Fruit fly (Drosophila melanogaster) whole organism, embryonic: Measurements from ENCODE around the gene ETHR.
A peak's percentile ranks its signal among the peaks of the same experiment; 100 is the strongest.

Experiments used
- Abd-B ChIP-seq: fragments of 200-800 bp; sonication (Bioruptor generic); optimal IDR thresholded peaks from 2 replicates; lab custom pipeline; 2018; ENCODE audit warnings: missing biosample characterization, mild to moderate bottlenecking, missing genetic modification characterization, moderate library complexity
- B-H2 ChIP-seq: fragments of 200-800 bp; sonication (Bioruptor generic); optimal IDR thresholded peaks from 2 replicates; lab custom pipeline; 2018; ENCODE audit warnings: missing biosample characterization, mild to moderate bottlenecking, missing genetic modification characterization
- Bteb2 ChIP-seq: fragments of 200-800 bp; sonication (Bioruptor generic); optimal IDR thresholded peaks from 2 replicates; lab custom pipeline; 2016; ENCODE audit warnings: missing biosample characterization, missing genetic modification characterization
- CG10147 ChIP-seq: fragments of 200-800 bp; sonication (Bioruptor generic); optimal IDR thresholded peaks from 2 replicates; lab custom pipeline; 2019; ENCODE audit warnings: missing biosample characterization, mild to moderate bottlenecking, missing genetic modification characterization, moderate library complexity
- CG12155 ChIP-seq: fragments of 200-800 bp; sonication (Bioruptor generic); optimal IDR thresholded peaks from 3 replicates; lab custom pipeline; 2016; ENCODE audit warnings: missing biosample characterization, missing genetic modification characterization
- CG12659 ChIP-seq: fragments of 200-800 bp; sonication (Bioruptor generic); optimal IDR thresholded peaks from 3 replicates; lab custom pipeline; 2017; ENCODE audit warnings: mild to moderate bottlenecking, missing biosample characterization, missing genetic modification reagents, missing genetic modification characterization
- CG13296 ChIP-seq: fragments of 200-800 bp; sonication (Bioruptor generic); optimal IDR thresholded peaks from 3 replicates; lab custom pipeline; 2018; ENCODE audit warnings: missing biosample characterization, mild to moderate bottlenecking, missing genetic modification characterization
- CG13424 ChIP-seq: fragments of 200-800 bp; sonication (Bioruptor generic); optimal IDR thresholded peaks from 2 replicates; lab custom pipeline; 2019; ENCODE audit warnings: missing biosample characterization, mild to moderate bottlenecking, missing genetic modification characterization, moderate library complexity
- CG13775 ChIP-seq: fragments of 200-800 bp; sonication (Bioruptor generic); optimal IDR thresholded peaks from 3 replicates; lab custom pipeline; 2017; ENCODE audit warnings: missing biosample characterization, mild to moderate bottlenecking, missing genetic modification characterization
- CG15011 ChIP-seq: fragments of 200-800 bp; sonication (Bioruptor generic); optimal IDR thresholded peaks from 3 replicates; lab custom pipeline; 2018; ENCODE audit warnings: missing biosample characterization, mild to moderate bottlenecking, missing genetic modification characterization
- CG17385 ChIP-seq: fragments of 200-800 bp; sonication (Bioruptor generic); optimal IDR thresholded peaks from 3 replicates; lab custom pipeline; 2018; ENCODE audit warnings: missing biosample characterization, mild to moderate bottlenecking, missing genetic modification characterization
- CG18011 ChIP-seq: fragments of 200-800 bp; sonication (Bioruptor generic); optimal IDR thresholded peaks from 2 replicates; lab custom pipeline; 2017; ENCODE audit warnings: missing biosample characterization, missing genetic modification characterization, mild to moderate bottlenecking, moderate library complexity, missing genotype
- CG18476 ChIP-seq: fragments of 200-800 bp; sonication (Bioruptor generic); optimal IDR thresholded peaks from 2 replicates; lab custom pipeline; 2016; ENCODE audit warnings: missing biosample characterization, mild to moderate bottlenecking, missing genetic modification characterization
- CG18599 ChIP-seq: fragments of 200-800 bp; sonication (Bioruptor generic); optimal IDR thresholded peaks from 3 replicates; lab custom pipeline; 2017; ENCODE audit warnings: missing biosample characterization, missing genetic modification characterization, mild to moderate bottlenecking, moderate library complexity, missing genetic modification reagents
- CG2678 ChIP-seq: fragments of 200-800 bp; sonication (Bioruptor generic); optimal IDR thresholded peaks from 3 replicates; lab custom pipeline; 2019; ENCODE audit warnings: missing biosample characterization, mild to moderate bottlenecking, missing genetic modification characterization, moderate library complexity
- CG30403 ChIP-seq: fragments of 200-800 bp; sonication (Bioruptor generic); optimal IDR thresholded peaks from 3 replicates; lab custom pipeline; 2016; ENCODE audit warnings: missing biosample characterization, missing genetic modification characterization
- CG32532 ChIP-seq: fragments of 200-800 bp; sonication (Bioruptor generic); IDR thresholded peaks from 2 replicates; pipeline ENCODE4 v1.3.6; 2022; ENCODE audit warnings: missing biosample characterization, missing genetic modification characterization
- CG3838 ChIP-seq: fragments of 200-800 bp; sonication (Bioruptor generic); optimal IDR thresholded peaks from 3 replicates; lab custom pipeline; 2016; ENCODE audit warnings: missing biosample characterization, missing genetic modification characterization
- CG6254 ChIP-seq: fragments of 200-800 bp; sonication (Bioruptor generic); optimal IDR thresholded peaks from 3 replicates; lab custom pipeline; 2017; ENCODE audit warnings: mild to moderate bottlenecking, missing biosample characterization, missing genetic modification reagents, missing genetic modification characterization
- CG6683 ChIP-seq: fragments of 200-800 bp; sonication (Bioruptor generic); optimal IDR thresholded peaks from 2 replicates; lab custom pipeline; 2017; ENCODE audit warnings: missing biosample characterization, mild to moderate bottlenecking, missing genetic modification characterization, missing genetic modification reagents
- CG7839 ChIP-seq: fragments of 200-800 bp; sonication (Bioruptor generic); optimal IDR thresholded peaks from 3 replicates; lab custom pipeline; 2018; ENCODE audit warnings: missing biosample characterization, mild to moderate bottlenecking, missing genetic modification characterization, moderate library complexity
- CG8281 ChIP-seq: fragments of 200-800 bp; sonication (Bioruptor generic); optimal IDR thresholded peaks from 2 replicates; lab custom pipeline; 2018; ENCODE audit warnings: missing biosample characterization, mild to moderate bottlenecking, missing genetic modification characterization, moderate library complexity
- CoRest ChIP-seq: fragments of 200-800 bp; sonication (Bioruptor generic); optimal IDR thresholded peaks from 3 replicates; lab custom pipeline; 2018; ENCODE audit warnings: missing biosample characterization, mild to moderate bottlenecking, missing genetic modification characterization, moderate library complexity
- CrebB ChIP-seq: fragments of 200-800 bp; sonication (Bioruptor generic); optimal IDR thresholded peaks from 3 replicates; lab custom pipeline; 2018; ENCODE audit warnings: missing biosample characterization, mild to moderate bottlenecking, missing genetic modification characterization
- Dll ChIP-seq: fragments of 200-800 bp; sonication (Bioruptor generic); IDR thresholded peaks from 4 replicates; pipeline ENCODE4 v1.3.6; 2022; ENCODE audit warnings: missing biosample characterization, missing genetic modification characterization; ENCODE audit not compliant: partially characterized antibody
- E2f2 ChIP-seq: fragments of 200-800 bp; sonication (Bioruptor generic); IDR thresholded peaks from 2 replicates; pipeline ENCODE4 v1.3.6; 2022; ENCODE audit warnings: missing biosample characterization, missing genetic modification characterization
- Fer1 ChIP-seq: fragments of 200-800 bp; sonication (Bioruptor generic); optimal IDR thresholded peaks from 2 replicates; lab custom pipeline; 2017; ENCODE audit warnings: missing biosample characterization, mild to moderate bottlenecking, missing genetic modification characterization
- HHEX ChIP-seq: fragments of 200-800 bp; sonication (Bioruptor generic); optimal IDR thresholded peaks from 3 replicates; lab custom pipeline; 2017; ENCODE audit warnings: missing biosample characterization, mild to moderate bottlenecking, missing genetic modification characterization, missing genetic modification reagents
- Hand ChIP-seq: fragments of 200-800 bp; sonication (Bioruptor generic); optimal IDR thresholded peaks from 2 replicates; lab custom pipeline; 2017; ENCODE audit warnings: mild to moderate bottlenecking, missing biosample characterization, missing genetic modification reagents, missing genetic modification characterization
- HmgZ ChIP-seq: fragments of 200-800 bp; sonication (Bioruptor generic); optimal IDR thresholded peaks from 2 replicates; lab custom pipeline; 2018; ENCODE audit warnings: missing biosample characterization, mild to moderate bottlenecking, missing genetic modification characterization
- Hsf ChIP-seq: fragments of 200-800 bp; sonication (Bioruptor generic); optimal IDR thresholded peaks from 3 replicates; lab custom pipeline; 2016; ENCODE audit warnings: missing biosample characterization, missing genetic modification characterization
- MBD-R2 ChIP-seq: fragments of 200-800 bp; sonication (Bioruptor generic); IDR thresholded peaks from 2 replicates; pipeline ENCODE4 v1.3.6; 2022; ENCODE audit warnings: missing biosample characterization, missing genetic modification characterization
- Meics ChIP-seq: fragments of 200-800 bp; sonication (Bioruptor generic); optimal IDR thresholded peaks from 2 replicates; lab custom pipeline; 2017; ENCODE audit warnings: missing biosample characterization, mild to moderate bottlenecking, missing genetic modification characterization
- PHDP ChIP-seq: fragments of 200-800 bp; sonication (Bioruptor generic); optimal IDR thresholded peaks from 3 replicates; lab custom pipeline; 2018; ENCODE audit warnings: missing biosample characterization, mild to moderate bottlenecking, missing genetic modification characterization, moderate library complexity
- Pdp1 ChIP-seq, 2 experiments: fragments of 200-800 bp; sonication (Bioruptor generic); optimal IDR thresholded peaks; 3 replicates each; lab custom pipeline; 2016; ENCODE audit warnings: missing biosample characterization in 2 of 2, missing genetic modification characterization in 2 of 2, mild to moderate bottlenecking in 1 of 2, moderate library complexity in 1 of 2
- Rfx ChIP-seq: fragments of 200-800 bp; sonication (Bioruptor generic); IDR thresholded peaks from 2 replicates; pipeline ENCODE4 v1.3.6; 2022; ENCODE audit warnings: missing biosample characterization, missing genetic modification characterization
- Sox102F ChIP-seq: fragments of 200-800 bp; sonication (Bioruptor generic); optimal IDR thresholded peaks from 2 replicates; lab custom pipeline; 2018; ENCODE audit warnings: missing biosample characterization, mild to moderate bottlenecking, missing genetic modification characterization, moderate library complexity
- caup ChIP-seq: fragments of 200-800 bp; sonication (Bioruptor generic); optimal IDR thresholded peaks from 3 replicates; lab custom pipeline; 2017; ENCODE audit warnings: missing biosample characterization, mild to moderate bottlenecking, missing genetic modification characterization, moderate library complexity; ENCODE audit not compliant: severe bottlenecking
- danr ChIP-seq: fragments of 200-800 bp; sonication (Bioruptor generic); IDR thresholded peaks from 2 replicates; pipeline ENCODE4 v1.3.6; 2022; ENCODE audit warnings: missing biosample characterization, missing genetic modification characterization
- gcm ChIP-seq: fragments of 200-800 bp; sonication (Bioruptor generic); optimal IDR thresholded peaks from 2 replicates; lab custom pipeline; 2019; ENCODE audit warnings: missing biosample characterization, mild to moderate bottlenecking, missing genetic modification characterization, moderate library complexity
- her ChIP-seq: fragments of 200-800 bp; sonication (Bioruptor generic); optimal IDR thresholded peaks from 2 replicates; lab custom pipeline; 2016; ENCODE audit warnings: missing biosample characterization, missing genetic modification characterization
- ind ChIP-seq: fragments of 200-800 bp; sonication (Bioruptor generic); optimal IDR thresholded peaks from 3 replicates; lab custom pipeline; 2016; ENCODE audit warnings: missing biosample characterization, missing genetic modification characterization
- prd ChIP-seq, 3 experiments: fragments of >200 bp in 2 of 3; fragments of 200-800 bp in 1 of 3; sonication (Bioruptor generic) in 1 of 3; optimal IDR thresholded peaks in 2 of 3; IDR thresholded peaks in 1 of 3; 2 replicates in 2 of 3; 3 replicates in 1 of 3; pipeline versions ENCODE4 v1.3.6 to Lab custom; 2017 to 2022; ENCODE audit warnings: missing biosample characterization in 1 of 3, missing genetic modification characterization in 1 of 3
- pzg ChIP-seq: fragments of 200-800 bp; sonication (Bioruptor generic); optimal IDR thresholded peaks from 3 replicates; lab custom pipeline; 2018; ENCODE audit warnings: missing biosample characterization, mild to moderate bottlenecking, missing genetic modification characterization, moderate library complexity
- row ChIP-seq: fragments of 200-800 bp; sonication (Bioruptor generic); IDR thresholded peaks from 3 replicates; pipeline ENCODE4 v1.3.6; 2022; ENCODE audit warnings: missing biosample characterization, missing genetic modification characterization
- slp2 ChIP-seq: fragments of 200-800 bp; sonication (Bioruptor generic); optimal IDR thresholded peaks from 2 replicates; lab custom pipeline; 2016; ENCODE audit warnings: missing biosample characterization, missing genetic modification characterization
- tgo ChIP-seq: fragments of 200-800 bp; sonication (Bioruptor generic); IDR thresholded peaks from 3 replicates; pipeline ENCODE4 v1.3.6; 2022; ENCODE audit warnings: missing biosample characterization, missing genetic modification characterization
- wdn ChIP-seq: fragments of 200-800 bp; sonication (Bioruptor generic); IDR thresholded peaks from 2 replicates; pipeline ENCODE4 v1.3.6; 2022; ENCODE audit warnings: missing biosample characterization, missing genetic modification characterization

ETHR gene

dm6 chr3R:21246492-21247061, at the start of gene ETHR:
TSS of gene ETHR (plus strand) at chr3R:21247011.
- TF ChIP-seq Hsf (GFP tag; lab: Kevin White, UChicago): no peak
- TF ChIP-seq CG15011 (GFP tag; lab: Kevin White, UChicago): peak; percentile 46
- peak; percentile 44; the same call in 1 of the 3 replicates for TF ChIP-seq tgo
- peak; percentile 20 for TF ChIP-seq CG13296 (GFP tag; lab: Kevin White, UChicago)
- peak; percentile 25 for TF ChIP-seq Sox102F
- TF ChIP-seq CG18476 (GFP tag; lab: Kevin White, UChicago): no peak
- TF ChIP-seq CG32532 (GFP tag; lab: Robert Waterston, UW): peak; percentile 76
- peak; percentile 61 for TF ChIP-seq CG12155 (GFP tag; lab: Kevin White, UChicago)
- peak; percentile 25 for TF ChIP-seq CrebB
- peak; percentile 35 for TF ChIP-seq her (GFP tag; lab: Kevin White, UChicago)
- no peak for TF ChIP-seq ind (GFP tag; lab: Kevin White, UChicago)
- TF ChIP-seq caup (GFP tag; lab: Kevin White, UChicago): peak; percentile 22
- TF ChIP-seq Bteb2 (GFP tag; lab: Kevin White, UChicago): no peak
- no peak for TF ChIP-seq slp2 (GFP tag; lab: Kevin White, UChicago)
- TF ChIP-seq prd (optimal IDR thresholded peaks at IDR 0.05; lab: Kevin White, UChicago): no peak
- TF ChIP-seq prd (GFP tag; IDR thresholded peaks at IDR 0.05; lab: Robert Waterston, UW): peak; percentile 44; the same call in 1 of the 3 replicates
- peak; percentile 19 for TF ChIP-seq pzg (GFP tag; lab: Kevin White, UChicago)
- peak; percentile 39 for TF ChIP-seq CG13775
- no peak for TF ChIP-seq Abd-B (GFP tag; lab: Kevin White, UChicago)
- peak; percentile 27 for TF ChIP-seq CG6683
- peak; percentile 23 for TF ChIP-seq gcm (GFP tag; lab: Kevin White, UChicago)
- peak; percentile 49; the same call in 1 of the 2 replicates for TF ChIP-seq MBD-R2 (GFP tag; lab: Robert Waterston, UW)
- TF ChIP-seq CG18599 (GFP tag; lab: Kevin White, UChicago): peak; percentile 67
- peak; percentile 68 for TF ChIP-seq Meics (GFP tag; lab: Kevin White, UChicago)
- TF ChIP-seq HmgZ (tag; lab: Kevin White, UChicago): peak; percentile 65
- TF ChIP-seq wdn (GFP tag; lab: Robert Waterston, UW): peak; percentile 14; the same call in 1 of the 2 replicates
- TF ChIP-seq row (GFP tag; lab: Robert Waterston, UW): peak; percentile 60; the same call in 2 of the 3 replicates
- TF ChIP-seq Hand (GFP tag; lab: Kevin White, UChicago): peak; percentile 59
- TF ChIP-seq danr (GFP tag; lab: Robert Waterston, UW): no peak
- TF ChIP-seq Dll (GFP tag; lab: Robert Waterston, UW): no peak
- TF ChIP-seq CoRest (tag; lab: Kevin White, UChicago): peak; percentile 54
- TF ChIP-seq CG13424 (tag; lab: Kevin White, UChicago): peak; percentile 51
- TF ChIP-seq PHDP (tag; lab: Kevin White, UChicago): peak; percentile 72
- TF ChIP-seq Pdp1 (GFP tag; optimal IDR thresholded peaks at IDR 0.05; lab: Kevin White, UChicago): peak in 1 of 2 experiments; percentile 100
- peak; percentile 26 for TF ChIP-seq CG30403 (GFP tag; lab: Kevin White, UChicago)
- peak; percentile 56 for TF ChIP-seq B-H2
- peak; percentile 54 for TF ChIP-seq CG8281 (tag; lab: Kevin White, UChicago)
- peak; percentile 47 for TF ChIP-seq CG10147 (GFP tag; lab: Kevin White, UChicago)
- TF ChIP-seq CG12659 (GFP tag; lab: Kevin White, UChicago): peak; percentile 51
- peak; percentile 43 for TF ChIP-seq CG18011 (GFP tag; lab: Kevin White, UChicago)
- TF ChIP-seq CG7839 (tag; lab: Kevin White, UChicago): peak; percentile 41
- peak; percentile 51 for TF ChIP-seq CG17385 (GFP tag; lab: Kevin White, UChicago)
- peak; percentile 50; the same call in 1 of the 2 replicates for TF ChIP-seq E2f2 (GFP tag; lab: Robert Waterston, UW)
- TF ChIP-seq HHEX (GFP tag; lab: Kevin White, UChicago): peak; percentile 68
- TF ChIP-seq Fer1 (GFP tag; lab: Kevin White, UChicago): peak; percentile 56
- peak; percentile 71 for TF ChIP-seq CG6254 (GFP tag; lab: Kevin White, UChicago)
- TF ChIP-seq CG2678 (tag; lab: Kevin White, UChicago): peak; percentile 73
- peak; percentile 69 for TF ChIP-seq Rfx (GFP tag; lab: Robert Waterston, UW)
- TF ChIP-seq CG3838 (GFP tag; lab: Kevin White, UChicago): no peak
